Fruit fly (Drosophila melanogaster) whole organism, embryonic: ENCODE results near the gene Sgsf.

Experiments used
- Bgb ChIP-seq: fragments of 200-800 bp; sonication (Bioruptor generic); IDR thresholded peaks from 2 replicates; pipeline ENCODE4 v1.3.6; 2022; ENCODE audit warnings: missing biosample characterization, missing genetic modification characterization; ENCODE audit not compliant: partially characterized antibody
- CG10147 ChIP-seq: fragments of 200-800 bp; sonication (Bioruptor generic); optimal IDR thresholded peaks from 2 replicates; lab custom pipeline; 2019; ENCODE audit warnings: missing biosample characterization, mild to moderate bottlenecking, missing genetic modification characterization, moderate library complexity
- CG12155 ChIP-seq: fragments of 200-800 bp; sonication (Bioruptor generic); optimal IDR thresholded peaks from 3 replicates; lab custom pipeline; 2016; ENCODE audit warnings: missing biosample characterization, missing genetic modification characterization
- CG13424 ChIP-seq: fragments of 200-800 bp; sonication (Bioruptor generic); optimal IDR thresholded peaks from 2 replicates; lab custom pipeline; 2019; ENCODE audit warnings: missing biosample characterization, mild to moderate bottlenecking, missing genetic modification characterization, moderate library complexity
- CG14710 ChIP-seq: fragments of 200-800 bp; sonication (Bioruptor generic); optimal IDR thresholded peaks from 3 replicates; lab custom pipeline; 2019; ENCODE audit warnings: missing biosample characterization, mild to moderate bottlenecking, missing genetic modification characterization, moderate library complexity
- CG15479 ChIP-seq: fragments of 200-800 bp; sonication (Bioruptor generic); optimal IDR thresholded peaks from 3 replicates; lab custom pipeline; 2019; ENCODE audit warnings: missing biosample characterization, mild to moderate bottlenecking, missing genetic modification characterization, moderate library complexity
- CG15696 ChIP-seq: fragments of 200-800 bp; sonication (Bioruptor generic); optimal IDR thresholded peaks from 2 replicates; lab custom pipeline; 2019; ENCODE audit warnings: missing biosample characterization, mild to moderate bottlenecking, missing genetic modification characterization, moderate library complexity
- CG16779 ChIP-seq: fragments of 200-800 bp; sonication (Bioruptor generic); IDR thresholded peaks from 2 replicates; pipeline ENCODE4 v1.3.6; 2022; ENCODE audit warnings: missing biosample characterization, missing genetic modification characterization
- CG17802 ChIP-seq: fragments of 200-800 bp; sonication (Bioruptor generic); optimal IDR thresholded peaks from 2 replicates; lab custom pipeline; 2018; ENCODE audit warnings: missing biosample characterization, mild to moderate bottlenecking, missing genetic modification characterization, moderate library complexity
- CG31224 ChIP-seq: fragments of 200-800 bp; sonication (Bioruptor generic); IDR thresholded peaks from 2 replicates; pipeline ENCODE4 v1.3.6; 2022; ENCODE audit warnings: missing biosample characterization, missing genetic modification characterization
- CG31388 ChIP-seq: fragments of 200-800 bp; sonication (Bioruptor generic); optimal IDR thresholded peaks from 2 replicates; lab custom pipeline; 2016; ENCODE audit warnings: missing biosample characterization, missing genetic modification characterization
- CG33213 ChIP-seq: fragments of 200-800 bp; sonication (Bioruptor generic); optimal IDR thresholded peaks from 3 replicates; lab custom pipeline; 2016; ENCODE audit warnings: missing biosample characterization, missing genetic modification characterization
- CG4404 ChIP-seq: fragments of 200-800 bp; sonication (Bioruptor generic); IDR thresholded peaks from 2 replicates; pipeline ENCODE4 v1.3.6; 2022; ENCODE audit warnings: missing biosample characterization, missing genetic modification characterization
- CG5180 ChIP-seq: fragments of 200-800 bp; sonication (Bioruptor generic); optimal IDR thresholded peaks from 3 replicates; lab custom pipeline; 2017; ENCODE audit warnings: missing biosample characterization, missing genetic modification characterization, mild to moderate bottlenecking, moderate library complexity, missing genetic modification reagents
- CG6813 ChIP-seq: fragments of 200-800 bp; sonication (Bioruptor generic); optimal IDR thresholded peaks from 2 replicates; lab custom pipeline; 2017; ENCODE audit warnings: missing biosample characterization, missing genetic modification characterization, mild to moderate bottlenecking, moderate library complexity, missing genetic modification reagents
- CG7271 ChIP-seq: fragments of 200-800 bp; sonication (Bioruptor generic); optimal IDR thresholded peaks from 2 replicates; lab custom pipeline; 2018; ENCODE audit warnings: missing biosample characterization, mild to moderate bottlenecking, missing genetic modification characterization, moderate library complexity
- CG7786 ChIP-seq: fragments of 200-800 bp; sonication (Bioruptor generic); optimal IDR thresholded peaks from 2 replicates; lab custom pipeline; 2016; ENCODE audit warnings: missing biosample characterization, missing genetic modification characterization
- CG8281 ChIP-seq: fragments of 200-800 bp; sonication (Bioruptor generic); optimal IDR thresholded peaks from 2 replicates; lab custom pipeline; 2018; ENCODE audit warnings: missing biosample characterization, mild to moderate bottlenecking, missing genetic modification characterization, moderate library complexity
- CG9215 ChIP-seq: fragments of 200-800 bp; sonication (Bioruptor generic); IDR thresholded peaks from 2 replicates; pipeline ENCODE4 v1.3.6; 2022; ENCODE audit warnings: missing biosample characterization, missing genetic modification characterization
- Drgx ChIP-seq: fragments of 200-800 bp; sonication (Bioruptor generic); IDR thresholded peaks from 2 replicates; pipeline ENCODE4 v1.3.6; 2022; ENCODE audit warnings: missing biosample characterization, missing genetic modification characterization
- HLHmδ ChIP-seq: fragments of 200-800 bp; sonication (Bioruptor generic); optimal IDR thresholded peaks from 2 replicates; lab custom pipeline; 2018; ENCODE audit warnings: missing biosample characterization, mild to moderate bottlenecking, missing genetic modification characterization, moderate library complexity
- MTF-1 ChIP-seq: fragments of 200-800 bp; sonication (Bioruptor generic); optimal IDR thresholded peaks from 2 replicates; lab custom pipeline; 2018; ENCODE audit warnings: missing biosample characterization, mild to moderate bottlenecking, missing genetic modification characterization, borderline replicate concordance
- Neu2 ChIP-seq: fragments of 200-800 bp; sonication (Bioruptor generic); optimal IDR thresholded peaks from 3 replicates; lab custom pipeline; 2016; ENCODE audit warnings: missing biosample characterization, missing genetic modification characterization, borderline replicate concordance
- Ptx1 ChIP-seq: fragments of 200-800 bp; sonication (Bioruptor generic); IDR thresholded peaks from 2 replicates; pipeline ENCODE4 v1.3.6; 2022; ENCODE audit warnings: missing biosample characterization, missing genetic modification characterization
- Vsx1 ChIP-seq: fragments of 200-800 bp; sonication (Bioruptor generic); optimal IDR thresholded peaks from 2 replicates; lab custom pipeline; 2017; ENCODE audit warnings: missing biosample characterization, mild to moderate bottlenecking, missing genetic modification characterization, missing genetic modification reagents
- az2 ChIP-seq: fragments of 200-800 bp; sonication (Bioruptor generic); optimal IDR thresholded peaks from 3 replicates; lab custom pipeline; 2016; ENCODE audit warnings: missing biosample characterization, missing genetic modification characterization
- btn ChIP-seq: fragments of 200-800 bp; sonication (Bioruptor generic); optimal IDR thresholded peaks from 2 replicates; lab custom pipeline; 2016; ENCODE audit warnings: missing biosample characterization, missing genetic modification characterization
- croc ChIP-seq: fragments of 200-800 bp; sonication (Bioruptor generic); conservative IDR thresholded peaks from 3 replicates; pipeline ENCODE4 v1.3.6; 2022; ENCODE audit warnings: missing biosample characterization, missing genetic modification characterization
- dpn ChIP-seq, 2 experiments: fragments of 200-800 bp; sonication (Bioruptor generic); optimal IDR thresholded peaks; 3 replicates each; lab custom pipeline; 2016; ENCODE audit warnings: missing biosample characterization in 2 of 2, missing genetic modification characterization in 2 of 2
- eve ChIP-seq, 2 experiments: fragments of >200 bp; optimal IDR thresholded peaks; 2 replicates each; lab custom pipeline; 2017; ENCODE audit warnings: missing biosample characterization in 2 of 2, missing genetic modification characterization in 2 of 2
- fd102C ChIP-seq: fragments of 200-800 bp; sonication (Bioruptor generic); optimal IDR thresholded peaks from 2 replicates; lab custom pipeline; 2018; ENCODE audit warnings: missing biosample characterization, mild to moderate bottlenecking, missing genetic modification characterization, moderate library complexity
- grau ChIP-seq: fragments of 200-800 bp; optimal IDR thresholded peaks from 3 replicates; lab custom pipeline; 2019; ENCODE audit warnings: missing biosample characterization, mild to moderate bottlenecking, missing genetic modification characterization, moderate library complexity
- kni ChIP-seq: fragments of 200-800 bp; sonication (Bioruptor generic); optimal IDR thresholded peaks from 3 replicates; lab custom pipeline; 2017; ENCODE audit warnings: mild to moderate bottlenecking, missing biosample characterization, missing genetic modification reagents, missing genetic modification characterization
- knrl ChIP-seq: fragments of 200-800 bp; sonication (Bioruptor generic); IDR thresholded peaks from 3 replicates; pipeline ENCODE4 v1.3.6; 2022; ENCODE audit warnings: missing biosample characterization, missing genetic modification characterization; ENCODE audit not compliant: partially characterized antibody
- ro ChIP-seq: fragments of 200-800 bp; sonication (Bioruptor generic); IDR thresholded peaks from 2 replicates; pipeline ENCODE4 v1.3.6; 2022; ENCODE audit warnings: missing biosample characterization, missing genetic modification characterization
- sd ChIP-seq: fragments of 200-800 bp; sonication (Bioruptor generic); optimal IDR thresholded peaks from 3 replicates; lab custom pipeline; 2018; ENCODE audit warnings: missing biosample characterization, mild to moderate bottlenecking, missing genetic modification characterization, moderate library complexity
- stwl ChIP-seq: fragments of 200-800 bp; sonication (Bioruptor generic); optimal IDR thresholded peaks from 3 replicates; lab custom pipeline; 2018; ENCODE audit warnings: missing biosample characterization, mild to moderate bottlenecking, missing genetic modification characterization, moderate library complexity
- sug ChIP-seq: fragments of 200-800 bp; optimal IDR thresholded peaks from 2 replicates; lab custom pipeline; 2019; ENCODE audit warnings: missing biosample characterization, mild to moderate bottlenecking, missing genetic modification characterization, moderate library complexity
- tx ChIP-seq: fragments of 200-800 bp; sonication (Bioruptor generic); optimal IDR thresholded peaks from 2 replicates; lab custom pipeline; 2016; ENCODE audit warnings: missing biosample characterization, missing genetic modification characterization
- wor ChIP-seq: fragments of 200-800 bp; sonication (Bioruptor generic); IDR thresholded peaks from 2 replicates; pipeline ENCODE4 v1.3.6; 2022; ENCODE audit warnings: missing biosample characterization, missing genetic modification characterization
- zen ChIP-seq: fragments of 200-800 bp; sonication (Bioruptor generic); optimal IDR thresholded peaks from 3 replicates; lab custom pipeline; 2018; ENCODE audit warnings: missing biosample characterization, mild to moderate bottlenecking, missing genetic modification characterization, moderate library complexity
- zf30C ChIP-seq: fragments of 200-800 bp; sonication (Bioruptor generic); optimal IDR thresholded peaks from 3 replicates; lab custom pipeline; 2018; ENCODE audit warnings: missing biosample characterization, mild to moderate bottlenecking, missing genetic modification characterization

The Sgsf gene

dm6 chr3R:12369793-12370642, 28.5 kb downstream of the Sgsf start (continued):
- TF ChIP-seq CG15696 (tag; lab: Kevin White, UChicago), result peak; percentile 67
- TF ChIP-seq stwl (tag; lab: Kevin White, UChicago), result peak; percentile 23
- TF ChIP-seq CG14710, result no peak
- no peak for TF ChIP-seq HLHmδ (GFP tag; lab: Kevin White, UChicago)
- TF ChIP-seq grau, result no peak
- no peak for TF ChIP-seq CG13424 (tag; lab: Kevin White, UChicago)
- TF ChIP-seq zf30C, result no peak
- TF ChIP-seq az2 (GFP tag; lab: Kevin White, UChicago), result peak; percentile 4
- peak; percentile 30 for TF ChIP-seq zen (tag; lab: Kevin White, UChicago)
- TF ChIP-seq CG31224, result no peak
- peak; percentile 2 for TF ChIP-seq CG31388
- no peak for TF ChIP-seq croc (GFP tag; lab: Robert Waterston, UW)
- no peak for TF ChIP-seq CG5180 (GFP tag; lab: Kevin White, UChicago)
- TF ChIP-seq CG16779, result no peak
- peak; percentile 97 for TF ChIP-seq sug (tag; lab: Kevin White, UChicago)
- TF ChIP-seq CG8281, result no peak
- TF ChIP-seq knrl, result no peak
- no peak for TF ChIP-seq CG4404
- TF ChIP-seq CG9215 (GFP tag; lab: Robert Waterston, UW), result no peak
- peak; percentile 62 for TF ChIP-seq MTF-1 (GFP tag; lab: Kevin White, UChicago)
- no peak for TF ChIP-seq Bgb (GFP tag; lab: Robert Waterston, UW)
- TF ChIP-seq fd102C (GFP tag; lab: Kevin White, UChicago), result no peak
- no peak for TF ChIP-seq CG15479 (GFP tag; lab: Kevin White, UChicago)
- no peak for TF ChIP-seq Neu2 (GFP tag; lab: Kevin White, UChicago)
- no peak for TF ChIP-seq CG7271 (tag; lab: Kevin White, UChicago)
- TF ChIP-seq Ptx1 (GFP tag; lab: Robert Waterston, UW), result 0 out of 2 replicates have a peak, but pooled peaks have one; percentile 1
- TF ChIP-seq CG10147 (GFP tag; lab: Kevin White, UChicago), result no peak
- peak in 1 of 2 experiments; percentile 13 for TF ChIP-seq eve (GFP tag; optimal IDR thresholded peaks at IDR 0.05; lab: Kevin White, UChicago)
- no peak for TF ChIP-seq Vsx1 (GFP tag; lab: Kevin White, UChicago)
- peak; percentile 47 for TF ChIP-seq CG6813 (GFP tag; lab: Kevin White, UChicago)
- TF ChIP-seq CG12155 (GFP tag; lab: Kevin White, UChicago), result no peak
- TF ChIP-seq wor (GFP tag; lab: Robert Waterston, UW), result no peak
- TF ChIP-seq Drgx, result no peak
- TF ChIP-seq CG17802 (tag; lab: Kevin White, UChicago), result no peak
- peak; percentile 18 for TF ChIP-seq CG33213 (GFP tag; lab: Kevin White, UChicago)
- TF ChIP-seq dpn (GFP tag; optimal IDR thresholded peaks at IDR 0.05; lab: Kevin White, UChicago), result no peak
- TF ChIP-seq tx, result no peak
- no peak for TF ChIP-seq sd (tag; lab: Kevin White, UChicago)
- TF ChIP-seq kni, result no peak
- no peak for TF ChIP-seq btn (GFP tag; lab: Kevin White, UChicago)
- TF ChIP-seq CG7786 (GFP tag; lab: Kevin White, UChicago), result no peak
- TF ChIP-seq ro (GFP tag; lab: Robert Waterston, UW), result no peak
